Fruit fly (Drosophila melanogaster) S2 (cell line): ENCODE results near the gene Ski6.

Source experiments
- CG8478 ChIP-seq: fragments of >200 bp; optimal IDR thresholded peaks from 2 replicates; lab custom pipeline; 2018
- CTCF ChIP-seq, 2 experiments: fragments of >200 bp; optimal IDR thresholded peaks; 2 replicates each; lab custom pipeline; 2018

dm6 chr2L:13219281-13220092, 2.7 kb downstream of the Ski6 start, which contains the start of the genes CG9426 and mRF1:
- TF ChIP-seq CTCF (optimal IDR thresholded peaks at IDR 0.05; lab: Kevin White, UChicago) (no peak), CG8478 (lab: Kevin White, UChicago) (no peak)
